Fruit fly (Drosophila melanogaster) whole organism, embryonic: ENCODE results near the gene CG5376.
A peak's percentile ranks its signal among the peaks of the same experiment; 100 is the strongest.

Source experiments
- Blimp-1 ChIP-seq: fragments of 200-800 bp; sonication (Bioruptor generic); optimal IDR thresholded peaks from 3 replicates; lab custom pipeline; 2018; ENCODE audit warnings: missing biosample characterization, missing genetic modification characterization, mild to moderate bottlenecking, moderate library complexity, missing genetic modification reagents
- CG1024 ChIP-seq: fragments of 200-800 bp; sonication (Bioruptor generic); IDR thresholded peaks from 2 replicates; pipeline ENCODE4 v1.3.6; 2022; ENCODE audit warnings: missing biosample characterization, missing genetic modification characterization
- CG10267 ChIP-seq: fragments of 200-800 bp; sonication (Bioruptor generic); optimal IDR thresholded peaks from 2 replicates; lab custom pipeline; 2018; ENCODE audit warnings: missing biosample characterization, mild to moderate bottlenecking, missing genetic modification characterization, moderate library complexity
- CG10366 ChIP-seq: fragments of 200-800 bp; sonication (Bioruptor generic); IDR thresholded peaks from 2 replicates; pipeline ENCODE4 v1.3.6; 2022; ENCODE audit warnings: missing biosample characterization, missing genetic modification characterization
- CG13775 ChIP-seq: fragments of 200-800 bp; sonication (Bioruptor generic); optimal IDR thresholded peaks from 3 replicates; lab custom pipeline; 2017; ENCODE audit warnings: missing biosample characterization, mild to moderate bottlenecking, missing genetic modification characterization
- CG14014 ChIP-seq: fragments of 200-800 bp; sonication (Bioruptor generic); IDR thresholded peaks from 2 replicates; pipeline ENCODE4 v1.3.6; 2022; ENCODE audit warnings: missing biosample characterization, missing genetic modification characterization
- CG15514 ChIP-seq: fragments of 200-800 bp; sonication (Bioruptor generic); optimal IDR thresholded peaks from 3 replicates; lab custom pipeline; 2017; ENCODE audit warnings: missing biosample characterization, missing genetic modification characterization, mild to moderate bottlenecking, moderate library complexity, missing genetic modification reagents
- CG1603 ChIP-seq: fragments of 200-800 bp; sonication (Bioruptor generic); optimal IDR thresholded peaks from 2 replicates; lab custom pipeline; 2019; ENCODE audit warnings: missing biosample characterization, mild to moderate bottlenecking, missing genetic modification characterization, moderate library complexity
- CG17328 ChIP-seq: fragments of 200-800 bp; sonication (Bioruptor generic); IDR thresholded peaks from 2 replicates; pipeline ENCODE4 v1.3.6; 2022; ENCODE audit warnings: missing biosample characterization, missing genetic modification characterization
- CG17612 ChIP-seq: fragments of 200-800 bp; sonication (Bioruptor generic); IDR thresholded peaks from 2 replicates; pipeline ENCODE4 v1.3.6; 2022; ENCODE audit warnings: missing biosample characterization, missing genetic modification characterization
- CG18011 ChIP-seq: fragments of 200-800 bp; sonication (Bioruptor generic); optimal IDR thresholded peaks from 2 replicates; lab custom pipeline; 2017; ENCODE audit warnings: missing biosample characterization, missing genetic modification characterization, mild to moderate bottlenecking, moderate library complexity, missing genotype
- CG30403 ChIP-seq: fragments of 200-800 bp; sonication (Bioruptor generic); optimal IDR thresholded peaks from 3 replicates; lab custom pipeline; 2016; ENCODE audit warnings: missing biosample characterization, missing genetic modification characterization
- CG31224 ChIP-seq: fragments of 200-800 bp; sonication (Bioruptor generic); IDR thresholded peaks from 2 replicates; pipeline ENCODE4 v1.3.6; 2022; ENCODE audit warnings: missing biosample characterization, missing genetic modification characterization
- CG31388 ChIP-seq: fragments of 200-800 bp; sonication (Bioruptor generic); optimal IDR thresholded peaks from 2 replicates; lab custom pipeline; 2016; ENCODE audit warnings: missing biosample characterization, missing genetic modification characterization
- CG34224 ChIP-seq: fragments of 200-800 bp; sonication (Bioruptor generic); IDR thresholded peaks from 3 replicates; pipeline ENCODE4 v1.3.6; 2022; ENCODE audit warnings: missing biosample characterization, missing genetic modification characterization; ENCODE audit not compliant: partially characterized antibody
- CG8388 ChIP-seq: fragments of 200-800 bp; sonication (Bioruptor generic); optimal IDR thresholded peaks from 2 replicates; lab custom pipeline; 2019; ENCODE audit warnings: missing biosample characterization, mild to moderate bottlenecking, missing genetic modification characterization, moderate library complexity
- CG9437 ChIP-seq: fragments of 200-800 bp; sonication (Bioruptor generic); optimal IDR thresholded peaks from 2 replicates; lab custom pipeline; 2018; ENCODE audit warnings: missing biosample characterization, mild to moderate bottlenecking, missing genetic modification characterization
- CG9727 ChIP-seq: fragments of 200-800 bp; sonication (Bioruptor generic); optimal IDR thresholded peaks from 3 replicates; lab custom pipeline; 2017; ENCODE audit warnings: missing biosample characterization, mild to moderate bottlenecking, missing genetic modification characterization
- CG9817 ChIP-seq: fragments of 200-800 bp; sonication (Bioruptor generic); optimal IDR thresholded peaks from 2 replicates; lab custom pipeline; 2018; ENCODE audit warnings: missing biosample characterization, mild to moderate bottlenecking, missing genetic modification characterization, moderate library complexity
- Chrac-16 ChIP-seq: fragments of 200-800 bp; sonication (Bioruptor generic); optimal IDR thresholded peaks from 3 replicates; lab custom pipeline; 2016; ENCODE audit warnings: missing biosample characterization, missing genetic modification characterization
- CoRest ChIP-seq: fragments of 200-800 bp; sonication (Bioruptor generic); optimal IDR thresholded peaks from 3 replicates; lab custom pipeline; 2018; ENCODE audit warnings: missing biosample characterization, mild to moderate bottlenecking, missing genetic modification characterization, moderate library complexity
- Dip3 ChIP-seq: fragments of 200-800 bp; sonication (Bioruptor generic); optimal IDR thresholded peaks from 3 replicates; lab custom pipeline; 2016; ENCODE audit warnings: missing biosample characterization, missing genetic modification characterization
- E2f2 ChIP-seq: fragments of 200-800 bp; sonication (Bioruptor generic); IDR thresholded peaks from 2 replicates; pipeline ENCODE4 v1.3.6; 2022; ENCODE audit warnings: missing biosample characterization, missing genetic modification characterization
- Ets65A ChIP-seq: fragments of 200-800 bp; sonication (Bioruptor generic); peaks from one replicate; lab custom pipeline; 2016; ENCODE audit warnings: missing biosample characterization, missing genetic modification characterization
- H15 ChIP-seq: fragments of 200-800 bp; sonication (Bioruptor generic); IDR thresholded peaks from 3 replicates; pipeline ENCODE4 v1.3.6; 2022; ENCODE audit warnings: missing biosample characterization, missing genetic modification characterization
- HLH3B ChIP-seq: fragments of 200-800 bp; sonication (Bioruptor generic); IDR thresholded peaks from 2 replicates; pipeline ENCODE4 v1.3.6; 2022; ENCODE audit warnings: missing biosample characterization, missing genetic modification characterization
- HmgZ ChIP-seq: fragments of 200-800 bp; sonication (Bioruptor generic); optimal IDR thresholded peaks from 2 replicates; lab custom pipeline; 2018; ENCODE audit warnings: missing biosample characterization, mild to moderate bottlenecking, missing genetic modification characterization
- Ravus ChIP-seq: fragments of 200-800 bp; sonication (Bioruptor generic); IDR thresholded peaks from 2 replicates; pipeline ENCODE4 v1.3.6; 2022; ENCODE audit warnings: missing biosample characterization, missing genetic modification characterization
- amos ChIP-seq: fragments of 200-800 bp; sonication (Bioruptor generic); IDR thresholded peaks from 2 replicates; pipeline ENCODE4 v1.3.6; 2022; ENCODE audit warnings: missing biosample characterization, missing genetic modification characterization; ENCODE audit not compliant: partially characterized antibody
- aop ChIP-seq: fragments of 200-800 bp; sonication (Bioruptor generic); IDR thresholded peaks from 2 replicates; pipeline ENCODE4 v1.3.6; 2022; ENCODE audit warnings: missing biosample characterization, missing genetic modification characterization
- bsh ChIP-seq, 2 experiments: fragments of 200-800 bp; sonication (Bioruptor generic); optimal IDR thresholded peaks; 2 replicates each; lab custom pipeline; 2017 to 2018; ENCODE audit warnings: mild to moderate bottlenecking in 2 of 2, missing biosample characterization in 2 of 2, missing genetic modification characterization in 2 of 2, moderate library complexity in 1 of 2
- chif ChIP-seq, 2 experiments: fragments of 200-800 bp; sonication (Bioruptor generic); optimal IDR thresholded peaks; 3 replicates each; lab custom pipeline; 2016; ENCODE audit warnings: missing biosample characterization in 2 of 2, missing genetic modification characterization in 2 of 2
- corto ChIP-seq: fragments of 200-800 bp; sonication (Bioruptor generic); optimal IDR thresholded peaks from 2 replicates; lab custom pipeline; 2016; ENCODE audit warnings: missing biosample characterization, mild to moderate bottlenecking, missing genetic modification characterization, moderate library complexity
- disco-r ChIP-seq: fragments of 200-800 bp; sonication (Bioruptor generic); optimal IDR thresholded peaks from 2 replicates; lab custom pipeline; 2016; ENCODE audit warnings: missing biosample characterization, missing genetic modification characterization
- exex ChIP-seq: fragments of 200-800 bp; sonication (Bioruptor generic); optimal IDR thresholded peaks from 4 replicates; lab custom pipeline; 2018; ENCODE audit warnings: missing biosample characterization, mild to moderate bottlenecking, missing genetic modification characterization, moderate library complexity
- gem ChIP-seq: fragments of 200-800 bp; sonication (Bioruptor generic); optimal IDR thresholded peaks from 2 replicates; lab custom pipeline; 2019; ENCODE audit warnings: missing biosample characterization, mild to moderate bottlenecking, missing genetic modification characterization, moderate library complexity
- grau ChIP-seq: fragments of 200-800 bp; optimal IDR thresholded peaks from 3 replicates; lab custom pipeline; 2019; ENCODE audit warnings: missing biosample characterization, mild to moderate bottlenecking, missing genetic modification characterization, moderate library complexity
- psq ChIP-seq: fragments of 200-800 bp; sonication (Bioruptor generic); optimal IDR thresholded peaks from 2 replicates; lab custom pipeline; 2017; ENCODE audit warnings: missing biosample characterization, missing genetic modification characterization
- pum ChIP-seq: fragments of 200-800 bp; sonication (Bioruptor generic); optimal IDR thresholded peaks from 2 replicates; lab custom pipeline; 2016; ENCODE audit warnings: missing biosample characterization, missing genetic modification characterization
- ro ChIP-seq: fragments of 200-800 bp; sonication (Bioruptor generic); IDR thresholded peaks from 2 replicates; pipeline ENCODE4 v1.3.6; 2022; ENCODE audit warnings: missing biosample characterization, missing genetic modification characterization
- sc ChIP-seq, 3 experiments: fragments of >200 bp in 2 of 3; fragments of 200-800 bp in 1 of 3; sonication (Bioruptor generic) in 1 of 3; optimal IDR thresholded peaks; 2 replicates in 2 of 3; 3 replicates in 1 of 3; lab custom pipeline; 2017; ENCODE audit warnings: mild to moderate bottlenecking in 1 of 3, missing biosample characterization in 1 of 3, missing genetic modification characterization in 1 of 3, missing genetic modification reagents in 1 of 3
- sd ChIP-seq: fragments of 200-800 bp; sonication (Bioruptor generic); optimal IDR thresholded peaks from 3 replicates; lab custom pipeline; 2018; ENCODE audit warnings: missing biosample characterization, mild to moderate bottlenecking, missing genetic modification characterization, moderate library complexity
- stc ChIP-seq: fragments of 200-800 bp; sonication (Bioruptor generic); IDR thresholded peaks from 2 replicates; pipeline ENCODE4 v1.3.6; 2022; ENCODE audit warnings: missing biosample characterization, missing genetic modification characterization
- tio ChIP-seq: fragments of 200-800 bp; sonication (Bioruptor generic); optimal IDR thresholded peaks from 2 replicates; lab custom pipeline; 2017; ENCODE audit warnings: missing biosample characterization, missing genetic modification characterization, inconsistent platforms
- toy ChIP-seq: fragments of 200-800 bp; sonication (Bioruptor generic); IDR thresholded peaks from 2 replicates; pipeline ENCODE4 v1.3.6; 2022; ENCODE audit warnings: missing biosample characterization, missing genetic modification characterization
- trh ChIP-seq: fragments of 200-800 bp; sonication (Bioruptor generic); optimal IDR thresholded peaks from 2 replicates; lab custom pipeline; 2016; ENCODE audit warnings: missing biosample characterization, missing genetic modification characterization
- ttk ChIP-seq: fragments of 200-800 bp; sonication (Bioruptor generic); IDR thresholded peaks from 2 replicates; pipeline ENCODE4 v2.1.2; 2022; ENCODE audit warnings: missing biosample characterization, missing genetic modification characterization
- z ChIP-seq: fragments of 200-800 bp; sonication (Bioruptor generic); IDR thresholded peaks from 3 replicates; pipeline ENCODE4 v1.3.6; 2022; ENCODE audit warnings: missing biosample characterization, missing genetic modification characterization

CG5376 gene

DNA sequence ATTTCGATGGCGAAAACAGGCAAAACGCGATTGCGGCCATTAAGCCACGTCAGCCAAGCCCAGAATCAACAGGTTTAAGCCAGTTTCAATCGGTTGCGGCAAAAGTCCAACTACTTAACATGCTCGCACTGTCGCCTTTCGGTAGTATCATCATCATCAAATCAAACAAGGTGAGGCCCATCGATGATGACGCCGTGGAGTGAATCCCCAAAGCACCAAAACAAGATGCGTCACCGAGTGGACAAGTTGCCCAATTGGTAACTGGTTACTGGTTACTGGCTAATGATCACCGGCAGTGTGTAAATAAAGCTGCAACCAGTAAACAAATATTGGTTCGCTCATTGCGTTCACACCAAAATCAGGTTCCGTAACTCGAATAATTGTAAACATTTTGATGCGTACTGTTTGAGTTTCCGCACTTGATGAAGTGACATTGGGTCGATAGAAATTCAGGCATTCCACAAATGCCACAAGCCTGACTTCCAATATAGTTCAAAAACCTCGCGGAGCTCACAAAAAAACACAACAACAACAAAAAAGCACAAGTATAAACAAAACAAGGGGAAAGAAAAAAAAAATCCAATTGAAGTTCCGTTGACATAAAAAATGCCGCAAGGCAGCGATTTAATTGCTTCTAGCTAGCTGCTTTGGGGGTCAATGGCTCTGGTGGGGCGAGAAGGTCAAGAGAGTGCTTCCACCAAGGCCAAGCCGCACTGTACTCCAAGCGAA lies 35.8 kb upstream of the CG5376 start (continued):
- peak; percentile 57 for TF ChIP-seq gem (tag; lab: Kevin White, UChicago)
- peak; percentile 45 for TF ChIP-seq grau (tag; lab: Kevin White, UChicago)
- no peak for TF ChIP-seq toy
- TF ChIP-seq CG34224 (GFP tag; lab: Robert Waterston, UW): 0 out of 3 replicates have a peak, but pooled peaks have one; percentile 10
- TF ChIP-seq psq (GFP tag; lab: Kevin White, UChicago): peak; percentile 4
- TF ChIP-seq E2f2 (GFP tag; lab: Robert Waterston, UW): peak; percentile 40; the same call in 1 of the 2 replicates
- TF ChIP-seq CG30403 (GFP tag; lab: Kevin White, UChicago): peak; percentile 21
- TF ChIP-seq H15 (GFP tag; lab: Robert Waterston, UW): 0 out of 3 replicates have a peak, but pooled peaks have one; percentile 37
- no peak for TF ChIP-seq Dip3 (GFP tag; lab: Kevin White, UChicago)
- peak; percentile 67 for TF ChIP-seq Blimp-1 (GFP tag; lab: Kevin White, UChicago)
- TF ChIP-seq z (GFP tag; lab: Robert Waterston, UW): 0 out of 3 replicates have a peak, but pooled peaks have one; percentile 55
- TF ChIP-seq bsh (GFP tag; optimal IDR thresholded peaks at IDR 0.05; lab: Kevin White, UChicago): peak in 1 of 2 experiments; percentile 70
- no peak for TF ChIP-seq CG31388 (GFP tag; lab: Kevin White, UChicago)
- TF ChIP-seq CG31224 (GFP tag; lab: Robert Waterston, UW): 0 out of 2 replicates have a peak, but pooled peaks have one; percentile 32
- TF ChIP-seq CG1603 (tag; lab: Kevin White, UChicago): peak; percentile 75
- peak; percentile 42; the same call in 1 of the 2 replicates for TF ChIP-seq HLH3B (GFP tag; lab: Robert Waterston, UW)
- TF ChIP-seq Ravus (GFP tag; lab: Robert Waterston, UW): no peak
- no peak for TF ChIP-seq CG9817 (tag; lab: Kevin White, UChicago)
- no peak for TF ChIP-seq ro (GFP tag; lab: Robert Waterston, UW)
- TF ChIP-seq sc (optimal IDR thresholded peaks at IDR 0.05; lab: Kevin White, UChicago): no peak
- peak; percentile 47 for TF ChIP-seq sc (GFP tag; optimal IDR thresholded peaks at IDR 0.05; lab: Kevin White, UChicago)
- no peak for TF ChIP-seq trh (GFP tag; lab: Kevin White, UChicago)
- peak; percentile 95 for TF ChIP-seq sd (tag; lab: Kevin White, UChicago)
- peak; percentile 38 for TF ChIP-seq tio (GFP tag; lab: Kevin White, UChicago)
- no peak for TF ChIP-seq CG10366 (GFP tag; lab: Robert Waterston, UW)
- no peak for TF ChIP-seq ttk (GFP tag; lab: Robert Waterston, UW)
- peak; percentile 61; the same call in 1 of the 2 replicates for TF ChIP-seq CG1024 (GFP tag; lab: Robert Waterston, UW)
- TF ChIP-seq CG10267: no peak
- TF ChIP-seq CG9727 (GFP tag; lab: Kevin White, UChicago): peak; percentile 59
- no peak for TF ChIP-seq CG18011 (GFP tag; lab: Kevin White, UChicago)
- no peak for TF ChIP-seq CG13775
- TF ChIP-seq CG17612 (GFP tag; lab: Robert Waterston, UW): no peak
- TF ChIP-seq CG14014 (GFP tag; lab: Robert Waterston, UW): peak; percentile 38; the same call in 1 of the 2 replicates
- TF ChIP-seq pum (GFP tag; lab: Kevin White, UChicago): no peak
- TF ChIP-seq Chrac-16: no peak
- TF ChIP-seq CG17328 (GFP tag; lab: Robert Waterston, UW): 0 out of 2 replicates have a peak, but pooled peaks have one; percentile 14
- TF ChIP-seq exex (tag; lab: Kevin White, UChicago): peak; percentile 10
- peak; percentile 56 for TF ChIP-seq CG15514 (GFP tag; lab: Kevin White, UChicago)
- TF ChIP-seq amos (GFP tag; lab: Robert Waterston, UW): no peak
- TF ChIP-seq Ets65A (GFP tag; lab: Kevin White, UChicago): peak; percentile 92
- peak; percentile 28 for TF ChIP-seq CoRest (tag; lab: Kevin White, UChicago)
- TF ChIP-seq aop: no peak
- no peak for TF ChIP-seq CG9437 (GFP tag; lab: Kevin White, UChicago)
- peak; percentile 50 for TF ChIP-seq HmgZ
- TF ChIP-seq CG8388 (GFP tag; lab: Kevin White, UChicago): no peak
- no peak for TF ChIP-seq corto (GFP tag; lab: Kevin White, UChicago)
- TF ChIP-seq disco-r (GFP tag; lab: Kevin White, UChicago): no peak
- TF ChIP-seq stc (GFP tag; lab: Robert Waterston, UW): peak; percentile 58; the same call in 1 of the 2 replicates
- peak; percentile 5 to 22 for TF ChIP-seq chif (GFP tag; optimal IDR thresholded peaks at IDR 0.05; lab: Kevin White, UChicago)
